Fruit fly (Drosophila melanogaster): ENCODE measurements around the gene mAChR-C.

- TF ChIP-seq pan (optimal IDR thresholded peaks at IDR 0.05), result no peak
- TF ChIP-seq Dll (optimal IDR thresholded peaks at IDR 0.05), result peak; percentile 81
Measured at dm6 chrX:6804485-6805295, 27.8 kb downstream of the mAChR-C start.
